Worm (Caenorhabditis elegans) whole organism, L4 larva: Measurements from ENCODE around the gene acs-14.

Source experiments
- ceh-32 ChIP-seq: sonication (generic microtip); optimal IDR thresholded peaks from 2 replicates; lab custom pipeline; 2016; ENCODE audit warnings: mild to moderate bottlenecking, missing genetic modification characterization, missing compliant biosample characterization; ENCODE audit not compliant: poor library complexity
- ceh-82 ChIP-seq: sonication (generic microtip); optimal IDR thresholded peaks from 2 replicates; lab custom pipeline; 2017; ENCODE audit warnings: missing biosample characterization, missing genetic modification characterization
- dpl-1 ChIP-seq: fragments of 150-350 bp; optimal IDR thresholded peaks from 2 replicates; lab custom pipeline; 2014; ENCODE audit warnings: missing biosample characterization, missing genetic modification reagents, missing genetic modification characterization
- jun-1 ChIP-seq: fragments of 150-350 bp; optimal IDR thresholded peaks from 2 replicates; lab custom pipeline; 2014; ENCODE audit warnings: missing biosample characterization, missing genetic modification reagents, missing genetic modification characterization
- lin-15B ChIP-seq: fragments of 150-350 bp; sonication (generic microtip); optimal IDR thresholded peaks from 3 replicates; lab custom pipeline; 2014; ENCODE audit warnings: missing biosample characterization, missing genetic modification characterization
- lsy-2 ChIP-seq, 2 experiments: fragments of 150-350 bp in 1 of 2; sonication (generic microtip) in 1 of 2; optimal IDR thresholded peaks; 2 replicates each; lab custom pipeline; 2014 to 2017; ENCODE audit warnings: missing biosample characterization in 2 of 2, missing genetic modification characterization in 2 of 2
- nhr-11 ChIP-seq: fragments of 150-350 bp; optimal IDR thresholded peaks from 2 replicates; lab custom pipeline; 2014; ENCODE audit warnings: missing biosample characterization, missing genetic modification characterization
- nhr-6 ChIP-seq: fragments of 150-350 bp; optimal IDR thresholded peaks from 2 replicates; lab custom pipeline; 2014; ENCODE audit warnings: missing biosample characterization, missing genetic modification characterization
- nhr-77 ChIP-seq: fragments of 150-350 bp; optimal IDR thresholded peaks from 2 replicates; lab custom pipeline; 2014; ENCODE audit warnings: missing biosample characterization, missing genetic modification characterization
- set-16 ChIP-seq: fragments of 200-800 bp; sonication (Bioruptor generic); IDR thresholded peaks from 2 replicates; pipeline ENCODE4 v1.3.6; 2022; ENCODE audit warnings: missing genetic modification reagents, missing genetic modification characterization, missing compliant biosample characterization
- unc-62 ChIP-seq, 3 experiments: fragments of 150-350 bp in 1 of 3; sonication (generic microtip); optimal IDR thresholded peaks in 2 of 3; peaks in 1 of 3; 1 replicate in 1 of 3; 2 replicates in 2 of 3; lab custom pipeline; 2014 to 2017; ENCODE audit warnings: missing biosample characterization in 3 of 3, missing genetic modification characterization in 3 of 3, missing genetic modification reagents in 3 of 3, missing genotype in 1 of 3
- zag-1 ChIP-seq: fragments of 150-350 bp; optimal IDR thresholded peaks from 2 replicates; lab custom pipeline; 2014; ENCODE audit warnings: missing biosample characterization, missing genetic modification characterization
- zip-11 ChIP-seq: fragments of 200-800 bp; sonication (Bioruptor generic); IDR thresholded peaks from 2 replicates; pipeline ENCODE4 v1.3.6; 2022; ENCODE audit warnings: missing genetic modification characterization, missing compliant biosample characterization
- ztf-11 ChIP-seq: fragments of 150-350 bp; optimal IDR thresholded peaks from 2 replicates; lab custom pipeline; 2014; ENCODE audit warnings: missing biosample characterization, missing genetic modification characterization

- TF ChIP-seq zag-1 (tag; lab: Kevin White, UChicago) (no peak), jun-1 (tag; lab: Kevin White, UChicago) (no peak), dpl-1 (peak; percentile 42), lsy-2 (tag; optimal IDR thresholded peaks at IDR 0.05; lab: Kevin White, UChicago) (peak in 1 of 2 experiments; percentile 84), ztf-11 (tag; lab: Kevin White, UChicago) (no peak), nhr-11 (tag; lab: Kevin White, UChicago) (no peak), nhr-77 (no peak), lin-15B (tag; lab: Kevin White, UChicago) (peak; percentile 20), nhr-6 (no peak), set-16 (GFP tag; lab: Robert Waterston, UW) (no peak), unc-62 (GFP tag; optimal IDR thresholded peaks at IDR 0.05 in 1 of 2; lab: Kevin White, UChicago) (no peak), unc-62 (tag; optimal IDR thresholded peaks at IDR 0.05; lab: Kevin White, UChicago) (no peak), zip-11 (GFP tag; lab: Robert Waterston, UW) (no peak), ceh-32 (tag; lab: Kevin White, UChicago) (no peak), ceh-82 (tag; lab: Kevin White, UChicago) (no peak)
Measured at ce11 chrV:9549459-9549858, 41.5 kb downstream of the acs-14 start, which contains the start of gene nstp-10.
